Worm (Caenorhabditis elegans): ENCODE results near the gene Y47D7A.3.

DNA sequence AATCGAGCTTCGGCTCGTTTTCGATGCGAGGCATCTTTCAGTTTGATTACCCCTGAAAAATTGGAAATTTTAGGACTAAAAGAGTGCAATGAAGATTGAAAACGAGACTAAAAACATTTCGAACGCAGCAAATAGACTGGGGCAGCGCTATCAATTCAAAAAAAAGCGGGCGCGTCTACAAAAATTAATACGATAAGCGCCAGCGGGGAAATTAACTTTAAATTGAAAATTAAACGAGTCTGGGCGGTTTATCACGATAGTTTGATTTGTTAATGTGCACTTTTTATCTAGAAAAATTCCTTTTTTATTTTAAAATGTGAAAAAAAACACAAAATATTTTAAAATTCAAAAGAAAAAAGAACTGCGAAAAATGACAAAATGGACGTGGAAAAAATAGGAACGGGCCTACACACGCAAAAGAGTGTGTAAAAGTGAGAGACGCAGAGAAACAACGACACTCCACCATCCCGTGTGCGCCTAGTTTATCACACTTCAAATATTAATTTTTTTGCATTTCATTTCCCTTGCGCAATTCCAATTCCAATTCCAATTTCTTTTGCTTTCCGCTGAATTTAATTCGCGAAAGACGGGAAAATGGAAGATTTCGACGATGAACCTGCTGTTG is 39.3 kb upstream of the Y47D7A.3 start, which contains the start of the genes gmpr-1 and fipp-1:
- no peak for TF ChIP-seq fos-1 (tag; optimal IDR thresholded peaks at IDR 0.05)
- TF ChIP-seq ama-1 (optimal IDR thresholded peaks at IDR 0.05): no peak
- TF ChIP-seq nhr-76 (tag; optimal IDR thresholded peaks at IDR 0.05): no peak
- TF ChIP-seq set-16 (GFP tag; IDR thresholded peaks at IDR 0.05): no peak
- TF ChIP-seq mdt-29 (GFP tag; IDR thresholded peaks at IDR 0.05): no peak

Data from whole organism, L4 larva.